Fruit fly (Drosophila melanogaster) whole organism, adult: ENCODE results near the gene CG14238.

ENCODE experiments used
- CG14711 ChIP-seq: fragments of 200-800 bp; sonication (Bioruptor generic); optimal IDR thresholded peaks from 2 replicates; lab custom pipeline; 2018; ENCODE audit warnings: missing biosample characterization, mild to moderate bottlenecking, missing genetic modification characterization, moderate library complexity
- CG1620 ChIP-seq: fragments of 200-800 bp; sonication (Bioruptor generic); optimal IDR thresholded peaks from 2 replicates; lab custom pipeline; 2016; ENCODE audit warnings: missing biosample characterization, missing genetic modification characterization
- CG5204 ChIP-seq: fragments of 200-800 bp; sonication (Bioruptor generic); optimal IDR thresholded peaks from 2 replicates; lab custom pipeline; 2016; ENCODE audit warnings: missing biosample characterization, missing genetic modification characterization
- Crg-1 ChIP-seq: fragments of 200-800 bp; sonication (Bioruptor generic); optimal IDR thresholded peaks from 2 replicates; lab custom pipeline; 2016; ENCODE audit warnings: missing biosample characterization, missing genetic modification characterization
- Mnt ChIP-seq: fragments of 200-800 bp; sonication (Bioruptor generic); optimal IDR thresholded peaks from 2 replicates; lab custom pipeline; 2016; ENCODE audit warnings: missing biosample characterization, mild to moderate bottlenecking, missing genetic modification characterization
- cic ChIP-seq: fragments of 200-800 bp; sonication (Bioruptor generic); optimal IDR thresholded peaks from 2 replicates; lab custom pipeline; 2017; ENCODE audit warnings: missing biosample characterization, mild to moderate bottlenecking, missing genetic modification characterization, moderate library complexity
- cnc ChIP-seq, 2 experiments: fragments of >200 bp; optimal IDR thresholded peaks; 2 replicates each; lab custom pipeline; 2017
- kay ChIP-seq: fragments of 200-800 bp; sonication (Bioruptor generic); peaks from one replicate; lab custom pipeline; 2016; ENCODE audit warnings: missing biosample characterization, missing genetic modification characterization, borderline replicate concordance
- ovo ChIP-seq: fragments of 200-800 bp; sonication (Bioruptor generic); optimal IDR thresholded peaks from 2 replicates; lab custom pipeline; 2016; ENCODE audit warnings: missing biosample characterization, missing genetic modification characterization
- pad ChIP-seq: fragments of 200-800 bp; sonication (Bioruptor generic); optimal IDR thresholded peaks from 3 replicates; lab custom pipeline; 2017; ENCODE audit warnings: missing biosample characterization, missing genetic modification characterization, mild to moderate bottlenecking, moderate library complexity, missing genetic modification reagents
- toe ChIP-seq: fragments of 200-800 bp; sonication (Bioruptor generic); optimal IDR thresholded peaks from 2 replicates; lab custom pipeline; 2016; ENCODE audit warnings: missing biosample characterization, missing genetic modification characterization

DNA sequence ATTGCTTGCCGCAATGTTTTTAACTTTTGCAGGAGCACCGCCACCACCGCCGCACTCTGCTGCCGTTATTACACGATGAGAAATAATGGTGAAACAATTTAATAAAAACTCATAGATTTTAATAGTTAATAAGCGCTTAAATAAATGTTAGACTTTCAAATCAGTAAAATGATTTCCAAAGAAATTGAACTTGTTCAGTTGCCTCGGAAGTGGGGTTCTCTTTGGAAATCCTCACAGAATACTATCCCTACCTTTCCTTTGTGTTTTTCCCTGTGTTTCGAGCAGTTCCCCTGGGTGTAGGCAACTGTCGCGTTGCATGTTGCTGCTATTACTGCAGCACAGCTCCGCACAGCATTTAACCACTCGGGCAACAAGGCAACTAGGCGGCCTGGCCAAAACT lies 29.8 kb upstream of the CG14238 start:
- no peak for TF ChIP-seq ovo (GFP tag; lab: Kevin White, UChicago)
- TF ChIP-seq Mnt (GFP tag; lab: Kevin White, UChicago), result no peak
- no peak for TF ChIP-seq cnc (optimal IDR thresholded peaks at IDR 0.05; lab: Kevin White, UChicago)
- TF ChIP-seq Crg-1 (GFP tag; lab: Kevin White, UChicago), result no peak
- no peak for TF ChIP-seq toe (GFP tag; lab: Kevin White, UChicago)
- TF ChIP-seq CG1620 (GFP tag; lab: Kevin White, UChicago), result no peak
- TF ChIP-seq kay (GFP tag; lab: Kevin White, UChicago), result no peak
- TF ChIP-seq CG14711, result no peak
- TF ChIP-seq pad (GFP tag; lab: Kevin White, UChicago), result no peak
- TF ChIP-seq CG5204 (GFP tag; lab: Kevin White, UChicago), result no peak
- no peak for TF ChIP-seq cic (GFP tag; lab: Kevin White, UChicago)
